Worm (Caenorhabditis elegans): ENCODE data around the gene F52B11.5.

The F52B11.5 gene

DNA sequence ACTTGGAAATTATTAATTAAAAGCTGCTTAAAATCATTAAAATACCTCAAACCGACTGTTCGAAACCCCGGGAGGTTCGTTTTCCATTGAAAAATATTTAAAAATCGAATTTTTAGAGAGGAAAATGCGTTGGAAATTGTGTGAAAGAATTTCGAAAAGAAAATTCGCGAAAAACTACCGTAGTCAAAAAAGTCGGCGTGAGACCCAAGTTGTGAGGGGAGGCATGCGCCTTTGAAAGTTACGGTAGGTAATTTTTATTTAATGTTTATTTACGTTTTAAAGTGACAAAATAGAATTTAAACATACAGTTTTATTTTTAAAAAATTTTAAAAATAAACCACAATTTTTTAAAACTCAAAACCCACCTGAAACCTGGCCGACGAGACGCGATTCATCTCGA, 12.5 kb upstream of the F52B11.5 start:
- TF ChIP-seq ztf-23 (GFP tag; IDR thresholded peaks at IDR 0.05) (no peak), flt-1 (GFP tag; IDR thresholded peaks at IDR 0.05) (no peak), T22C8.4 (GFP tag; IDR thresholded peaks at IDR 0.05) (no peak), tab-1 (GFP tag; IDR thresholded peaks at IDR 0.05) (no peak), ztf-29 (GFP tag; IDR thresholded peaks at IDR 0.05) (no peak), med-1 (GFP tag; optimal IDR thresholded peaks at IDR 0.05; ENCODE audit: insufficient read depth) (no peak), klf-2 (GFP tag; conservative IDR thresholded peaks at IDR 0.05) (no peak), ref-1 (GFP tag; conservative IDR thresholded peaks at IDR 0.05) (no peak), cog-1 (tag; optimal IDR thresholded peaks at IDR 0.05) (no peak)

DNA sequence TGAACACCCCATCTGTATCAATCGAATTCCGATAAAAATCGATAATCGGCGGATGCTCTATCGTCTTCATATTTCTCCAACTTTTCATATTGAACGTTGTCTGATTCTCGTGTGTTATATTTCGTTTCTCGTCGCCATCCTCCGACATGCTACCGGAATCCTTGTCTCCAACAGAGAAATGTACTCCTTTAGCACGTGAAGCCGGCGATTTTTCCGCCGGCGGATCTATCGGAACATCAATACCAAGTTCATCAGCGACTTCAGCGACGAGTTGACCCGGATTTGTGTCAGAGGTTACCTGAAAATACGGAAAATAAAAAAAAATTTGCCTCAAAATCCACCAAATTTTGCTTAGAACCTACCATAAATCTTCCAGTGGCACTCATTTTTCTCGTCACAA, 12.0 kb upstream of the F52B11.5 start:
- TF ChIP-seq cog-1 (tag; optimal IDR thresholded peaks at IDR 0.05) (no peak), flt-1 (GFP tag; IDR thresholded peaks at IDR 0.05) (no peak), tab-1 (GFP tag; IDR thresholded peaks at IDR 0.05) (no peak), ztf-23 (GFP tag; IDR thresholded peaks at IDR 0.05) (no peak), T22C8.4 (GFP tag; IDR thresholded peaks at IDR 0.05) (no peak), ref-1 (GFP tag; conservative IDR thresholded peaks at IDR 0.05) (no peak), med-1 (GFP tag; optimal IDR thresholded peaks at IDR 0.05; ENCODE audit: insufficient read depth) (no peak), ztf-29 (GFP tag; IDR thresholded peaks at IDR 0.05) (no peak), klf-2 (GFP tag; conservative IDR thresholded peaks at IDR 0.05) (no peak)

DNA sequence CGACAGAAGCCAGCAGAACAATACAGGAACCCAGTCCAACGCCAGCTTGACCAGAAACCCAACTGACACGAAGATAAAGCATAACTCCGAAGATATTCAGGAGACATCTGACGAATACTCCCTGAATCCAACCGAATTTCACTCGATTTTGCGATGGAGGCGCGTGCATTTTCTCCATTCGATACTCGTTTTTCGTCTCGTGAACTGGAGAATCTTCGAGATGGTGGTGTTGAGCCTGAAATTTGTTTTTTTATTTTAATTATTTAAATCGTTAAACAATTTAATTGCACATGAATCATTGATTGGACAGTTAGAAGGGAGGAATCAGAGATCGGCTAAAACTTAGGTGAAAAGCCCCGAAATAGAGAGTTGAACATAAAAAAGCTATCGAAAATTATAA, 11.3 kb upstream of the F52B11.5 start:
- no peak for TF ChIP-seq ztf-23 (GFP tag; IDR thresholded peaks at IDR 0.05)
- no peak for TF ChIP-seq klf-2 (GFP tag; conservative IDR thresholded peaks at IDR 0.05)
- no peak for TF ChIP-seq T22C8.4 (GFP tag; IDR thresholded peaks at IDR 0.05)
- no peak for TF ChIP-seq tab-1 (GFP tag; IDR thresholded peaks at IDR 0.05)
- TF ChIP-seq cog-1 (tag; optimal IDR thresholded peaks at IDR 0.05): no peak
- no peak for TF ChIP-seq flt-1 (GFP tag; IDR thresholded peaks at IDR 0.05)
- TF ChIP-seq ztf-29 (GFP tag; IDR thresholded peaks at IDR 0.05): no peak
- no peak for TF ChIP-seq med-1 (GFP tag; optimal IDR thresholded peaks at IDR 0.05; ENCODE audit: insufficient read depth)
- TF ChIP-seq ref-1 (GFP tag; conservative IDR thresholded peaks at IDR 0.05): no peak

DNA sequence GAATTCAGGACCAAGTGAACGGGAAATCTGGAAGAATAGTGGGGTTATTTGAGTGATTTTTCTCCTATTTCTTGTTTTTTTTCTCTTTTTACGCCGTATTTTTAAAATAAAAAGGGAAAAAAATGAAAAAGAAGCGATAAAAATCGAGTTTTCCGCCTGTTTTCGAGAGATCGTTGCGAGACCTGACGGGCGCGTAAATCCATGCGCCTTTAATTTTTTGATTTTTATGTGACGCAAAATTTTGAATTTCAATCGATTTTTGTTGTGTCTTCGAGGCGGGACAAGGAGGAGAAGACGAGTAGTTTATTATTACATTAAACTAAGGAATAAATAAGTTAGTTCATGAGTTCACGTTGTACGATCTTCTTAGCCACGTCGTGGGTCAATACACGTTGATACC, 10.6 kb upstream of the F52B11.5 start:
- TF ChIP-seq flt-1 (GFP tag; IDR thresholded peaks at IDR 0.05) (no peak), T22C8.4 (GFP tag; IDR thresholded peaks at IDR 0.05) (no peak)

DNA sequence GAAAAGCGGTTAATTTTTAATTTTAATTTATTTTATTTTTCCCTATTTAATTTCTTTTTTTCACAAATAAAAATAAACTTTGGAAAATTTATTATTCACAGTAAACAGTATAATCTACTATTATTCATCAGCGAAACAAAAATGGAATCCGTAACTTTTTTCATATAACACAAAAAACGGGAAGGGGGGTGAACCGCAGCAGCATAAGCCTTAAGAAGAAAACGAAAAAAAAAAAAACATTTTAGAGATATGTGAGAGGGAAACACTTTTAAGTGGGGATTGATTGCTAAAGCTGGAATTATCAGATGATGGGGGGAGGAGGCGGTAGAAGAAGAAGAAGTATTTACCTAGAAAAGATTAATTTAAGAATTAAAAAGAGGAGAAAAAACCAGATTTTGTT, 4.6 kb upstream of the F52B11.5 start:
- TF ChIP-seq ref-1 (GFP tag; conservative IDR thresholded peaks at IDR 0.05) (no peak), klf-2 (GFP tag; conservative IDR thresholded peaks at IDR 0.05) (no peak)

DNA sequence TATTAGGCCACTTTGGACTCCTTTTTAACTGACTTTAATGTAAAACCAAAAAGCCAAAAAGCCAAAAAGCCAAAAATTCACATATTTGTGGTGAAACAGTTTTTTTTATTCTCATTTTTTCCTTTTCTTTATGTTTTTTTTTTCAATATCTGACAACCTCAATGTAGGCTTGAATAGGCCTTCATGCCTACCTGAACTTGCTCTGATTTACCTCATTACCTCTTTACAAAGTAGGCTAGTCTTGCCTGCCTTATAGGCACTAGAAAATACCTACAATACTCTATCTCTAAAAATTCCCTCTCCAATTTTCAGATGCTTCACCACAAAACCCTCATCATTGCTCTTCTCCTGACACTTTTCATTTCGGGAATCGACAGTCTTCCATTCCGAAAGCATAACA, 3.2 kb upstream of the F52B11.5 start, which contains the start of gene ins-34:
TSS of gene ins-34 (plus strand) at position 301 of the 400 bp plus-strand sequence.
- TF ChIP-seq ztf-29 (GFP tag; IDR thresholded peaks at IDR 0.05): no peak
- no peak for TF ChIP-seq med-1 (GFP tag; optimal IDR thresholded peaks at IDR 0.05; ENCODE audit: insufficient read depth)
- no peak for TF ChIP-seq ztf-23 (GFP tag; IDR thresholded peaks at IDR 0.05)
- TF ChIP-seq klf-2 (GFP tag; conservative IDR thresholded peaks at IDR 0.05): no peak
- no peak for TF ChIP-seq flt-1 (GFP tag; IDR thresholded peaks at IDR 0.05)
- no peak for TF ChIP-seq T22C8.4 (GFP tag; IDR thresholded peaks at IDR 0.05)
- TF ChIP-seq ref-1 (GFP tag; conservative IDR thresholded peaks at IDR 0.05): no peak
- no peak for TF ChIP-seq cog-1 (tag; optimal IDR thresholded peaks at IDR 0.05)
- no peak for TF ChIP-seq tab-1 (GFP tag; IDR thresholded peaks at IDR 0.05)

DNA sequence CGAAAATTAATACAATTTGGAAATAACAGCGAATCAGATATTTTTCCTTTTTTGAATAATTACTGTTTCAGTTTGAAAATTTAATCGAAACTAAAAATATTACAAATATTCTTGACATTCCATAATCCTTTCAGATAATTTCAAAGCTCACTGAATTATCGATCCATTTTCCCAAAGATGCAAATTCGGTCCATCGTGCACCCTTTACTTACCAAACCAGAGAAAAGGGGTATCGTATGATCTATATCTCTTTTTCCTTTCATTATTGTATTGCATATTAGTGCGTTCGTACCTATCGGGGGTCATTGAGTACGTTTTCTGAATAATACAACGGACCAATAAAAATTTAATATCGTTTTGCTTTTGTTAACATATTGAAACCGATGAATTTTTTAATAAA, 1.7 kb upstream of the F52B11.5 start:
- TF ChIP-seq ztf-23 (GFP tag; IDR thresholded peaks at IDR 0.05): no peak
- no peak for TF ChIP-seq klf-2 (GFP tag; conservative IDR thresholded peaks at IDR 0.05)
- no peak for TF ChIP-seq T22C8.4 (GFP tag; IDR thresholded peaks at IDR 0.05)
- TF ChIP-seq tab-1 (GFP tag; IDR thresholded peaks at IDR 0.05): no peak
- no peak for TF ChIP-seq flt-1 (GFP tag; IDR thresholded peaks at IDR 0.05)
- no peak for TF ChIP-seq ztf-29 (GFP tag; IDR thresholded peaks at IDR 0.05)
- no peak for TF ChIP-seq ref-1 (GFP tag; conservative IDR thresholded peaks at IDR 0.05)
- no peak for TF ChIP-seq cog-1 (tag; optimal IDR thresholded peaks at IDR 0.05)
- no peak for TF ChIP-seq med-1 (GFP tag; optimal IDR thresholded peaks at IDR 0.05; ENCODE audit: insufficient read depth)

DNA sequence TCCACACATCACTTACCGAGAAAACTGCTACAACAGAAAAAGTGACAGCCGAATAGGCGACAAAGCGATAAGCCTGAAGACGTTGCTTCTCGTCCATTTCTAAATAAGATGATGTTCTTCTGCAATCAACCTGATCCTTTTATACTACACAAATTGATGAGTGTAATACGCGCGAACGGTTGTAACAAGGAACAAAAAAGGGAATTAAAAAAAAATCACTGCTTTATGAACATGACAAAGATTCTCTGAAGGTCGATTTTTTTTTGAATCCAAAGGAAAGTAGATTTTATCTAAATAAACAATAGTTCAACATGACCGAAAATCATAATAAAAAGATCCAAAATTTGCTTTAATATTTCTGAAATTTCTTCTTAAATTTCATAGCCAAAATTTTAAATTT, 3.8 kb downstream of the F52B11.5 start, which contains the start of gene col-133:
TSS of gene col-133 (minus strand) at position 101 of the 400 bp plus-strand sequence.
- no peak for TF ChIP-seq tab-1 (GFP tag; IDR thresholded peaks at IDR 0.05)
- no peak for TF ChIP-seq klf-2 (GFP tag; conservative IDR thresholded peaks at IDR 0.05)
- TF ChIP-seq ztf-29 (GFP tag; IDR thresholded peaks at IDR 0.05): no peak
- no peak for TF ChIP-seq cog-1 (tag; optimal IDR thresholded peaks at IDR 0.05)
- no peak for TF ChIP-seq ref-1 (GFP tag; conservative IDR thresholded peaks at IDR 0.05)
- no peak for TF ChIP-seq med-1 (GFP tag; optimal IDR thresholded peaks at IDR 0.05; ENCODE audit: insufficient read depth)
- no peak for TF ChIP-seq flt-1 (GFP tag; IDR thresholded peaks at IDR 0.05)
- TF ChIP-seq ztf-23 (GFP tag; IDR thresholded peaks at IDR 0.05): no peak
- TF ChIP-seq T22C8.4 (GFP tag; IDR thresholded peaks at IDR 0.05): no peak

DNA sequence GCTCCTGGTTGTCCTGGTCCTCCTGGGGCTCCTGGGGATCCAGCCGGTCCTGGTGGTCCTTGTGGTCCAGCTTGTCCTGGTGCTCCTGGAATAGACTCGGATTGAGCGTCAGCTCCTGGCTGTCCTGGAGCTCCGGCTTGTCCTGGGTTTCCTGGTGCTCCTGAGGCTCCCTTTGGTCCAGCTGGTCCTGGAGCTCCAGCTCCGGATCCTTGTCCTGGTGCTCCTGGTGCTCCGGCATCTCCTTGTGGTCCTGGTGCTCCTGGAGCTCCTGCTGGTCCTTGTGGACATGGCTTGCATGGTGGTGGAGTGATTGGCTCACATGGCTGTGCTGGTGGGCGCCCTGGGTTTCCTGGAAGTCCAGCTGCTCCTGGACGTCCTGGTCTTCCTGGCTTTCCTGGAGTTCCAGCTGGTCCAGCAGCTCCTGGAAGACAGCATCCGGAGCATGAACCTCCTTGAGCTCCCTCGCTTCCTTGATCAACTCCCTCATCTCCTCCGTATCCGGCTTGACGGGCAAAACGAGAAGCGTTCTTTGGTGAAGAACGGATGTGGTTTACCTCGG, 4.4 kb downstream of the F52B11.5 start:
- TF ChIP-seq cog-1 (tag; optimal IDR thresholded peaks at IDR 0.05): no peak
- TF ChIP-seq klf-2 (GFP tag; conservative IDR thresholded peaks at IDR 0.05): no peak
- TF ChIP-seq flt-1 (GFP tag; IDR thresholded peaks at IDR 0.05): no peak
- TF ChIP-seq ref-1 (GFP tag; conservative IDR thresholded peaks at IDR 0.05): no peak
- TF ChIP-seq tab-1 (GFP tag; IDR thresholded peaks at IDR 0.05): no peak
- no peak for TF ChIP-seq T22C8.4 (GFP tag; IDR thresholded peaks at IDR 0.05)

DNA sequence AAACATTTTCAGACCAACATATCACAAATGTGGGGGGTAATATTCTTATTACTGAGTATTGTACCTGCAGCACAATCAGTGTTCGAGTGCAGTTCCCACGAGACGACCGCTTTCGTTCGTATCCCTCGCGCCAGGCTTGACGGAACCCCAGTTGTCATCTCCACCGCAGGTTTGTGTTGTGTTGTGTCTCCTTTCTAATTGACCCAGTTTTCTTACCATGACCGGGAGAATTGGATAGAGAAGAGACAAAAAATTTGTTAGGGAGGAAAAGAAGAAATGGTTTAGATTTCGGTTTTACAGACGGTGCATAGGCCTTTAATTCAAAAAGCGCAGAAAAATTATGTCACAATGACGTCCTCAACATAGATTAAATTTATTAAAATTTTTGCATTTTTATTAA, 11.8 kb downstream of the F52B11.5 start, which contains the start of gene noah-2:
TSS of gene noah-2 (plus strand) at position 13 of the 400 bp plus-strand sequence.
- TF ChIP-seq ztf-29 (GFP tag; IDR thresholded peaks at IDR 0.05): no peak
- no peak for TF ChIP-seq ref-1 (GFP tag; conservative IDR thresholded peaks at IDR 0.05)
- TF ChIP-seq tab-1 (GFP tag; IDR thresholded peaks at IDR 0.05): no peak
- no peak for TF ChIP-seq flt-1 (GFP tag; IDR thresholded peaks at IDR 0.05)
- TF ChIP-seq med-1 (GFP tag; optimal IDR thresholded peaks at IDR 0.05; ENCODE audit: insufficient read depth): no peak
- TF ChIP-seq T22C8.4 (GFP tag; IDR thresholded peaks at IDR 0.05): no peak
- TF ChIP-seq ztf-23 (GFP tag; IDR thresholded peaks at IDR 0.05): no peak
- TF ChIP-seq cog-1 (tag; optimal IDR thresholded peaks at IDR 0.05): no peak
- TF ChIP-seq klf-2 (GFP tag; conservative IDR thresholded peaks at IDR 0.05): no peak

All from whole organism, midembryonic.